Fruit fly (Drosophila melanogaster) whole organism, embryonic: ENCODE measurements around the gene P58IPK.

Experiments used
- Ada2b ChIP-seq: fragments of 200-800 bp; sonication (Bioruptor generic); IDR thresholded peaks from 2 replicates; pipeline ENCODE4 v1.3.6; 2022; ENCODE audit warnings: missing biosample characterization, missing genetic modification characterization
- Adf1 ChIP-seq: fragments of 200-800 bp; sonication (Bioruptor generic); IDR thresholded peaks from 2 replicates; pipeline ENCODE4 v1.3.6; 2022; ENCODE audit warnings: missing biosample characterization, missing genetic modification characterization
- BtbVII ChIP-seq: fragments of 200-800 bp; sonication (Bioruptor generic); optimal IDR thresholded peaks from 3 replicates; lab custom pipeline; 2017; ENCODE audit warnings: missing biosample characterization, mild to moderate bottlenecking, missing genetic modification characterization
- CG10565 ChIP-seq: fragments of 200-800 bp; sonication (Bioruptor generic); optimal IDR thresholded peaks from 3 replicates; lab custom pipeline; 2016; ENCODE audit warnings: missing biosample characterization, mild to moderate bottlenecking, missing genetic modification characterization
- CG10654 ChIP-seq: fragments of 200-800 bp; sonication (Bioruptor generic); optimal IDR thresholded peaks from 2 replicates; lab custom pipeline; 2016; ENCODE audit warnings: missing biosample characterization, missing genetic modification characterization
- CG12299 ChIP-seq: fragments of 200-800 bp; sonication (Bioruptor generic); optimal IDR thresholded peaks from 2 replicates; lab custom pipeline; 2018; ENCODE audit warnings: missing biosample characterization, mild to moderate bottlenecking, missing genetic modification characterization
- CG12391 ChIP-seq: fragments of 200-800 bp; sonication (Bioruptor generic); optimal IDR thresholded peaks from 3 replicates; lab custom pipeline; 2018; ENCODE audit warnings: missing biosample characterization, mild to moderate bottlenecking, missing genetic modification characterization, moderate library complexity
- CG13287 ChIP-seq: fragments of 200-800 bp; sonication (Bioruptor generic); IDR thresholded peaks from 2 replicates; pipeline ENCODE4 v1.3.6; 2022; ENCODE audit warnings: missing biosample characterization, missing genetic modification characterization; ENCODE audit not compliant: partially characterized antibody
- CG15479 ChIP-seq: fragments of 200-800 bp; sonication (Bioruptor generic); optimal IDR thresholded peaks from 3 replicates; lab custom pipeline; 2019; ENCODE audit warnings: missing biosample characterization, mild to moderate bottlenecking, missing genetic modification characterization, moderate library complexity
- CG18262 ChIP-seq: fragments of 200-800 bp; optimal IDR thresholded peaks from 3 replicates; lab custom pipeline; 2019; ENCODE audit warnings: missing biosample characterization, mild to moderate bottlenecking, missing genetic modification characterization, moderate library complexity
- CG18599 ChIP-seq: fragments of 200-800 bp; sonication (Bioruptor generic); optimal IDR thresholded peaks from 3 replicates; lab custom pipeline; 2017; ENCODE audit warnings: missing biosample characterization, missing genetic modification characterization, mild to moderate bottlenecking, moderate library complexity, missing genetic modification reagents
- CG2889 ChIP-seq: fragments of 200-800 bp; sonication (Bioruptor generic); IDR thresholded peaks from 3 replicates; pipeline ENCODE4 v1.3.6; 2022; ENCODE audit warnings: missing biosample characterization, missing genetic modification characterization
- CG3407 ChIP-seq: fragments of 200-800 bp; sonication (Bioruptor generic); optimal IDR thresholded peaks from 2 replicates; lab custom pipeline; 2018; ENCODE audit warnings: missing biosample characterization, mild to moderate bottlenecking, missing genetic modification characterization
- CG42726 ChIP-seq: fragments of 200-800 bp; sonication (Bioruptor generic); IDR thresholded peaks from 2 replicates; pipeline ENCODE4 v1.3.6; 2022; ENCODE audit warnings: missing biosample characterization, missing genetic modification characterization; ENCODE audit not compliant: partially characterized antibody
- CG5953 ChIP-seq: fragments of 200-800 bp; sonication (Bioruptor generic); IDR thresholded peaks from 2 replicates; pipeline ENCODE4 v1.3.6; 2022; ENCODE audit warnings: missing biosample characterization, missing genetic modification characterization
- CG7357 ChIP-seq: fragments of 200-800 bp; sonication (Bioruptor generic); IDR thresholded peaks from 3 replicates; pipeline ENCODE4 v1.3.6; 2022; ENCODE audit warnings: missing biosample characterization, missing genetic modification characterization
- CG7928 ChIP-seq: fragments of 200-800 bp; sonication (Bioruptor generic); optimal IDR thresholded peaks from 2 replicates; lab custom pipeline; 2017; ENCODE audit warnings: missing biosample characterization, mild to moderate bottlenecking, missing genetic modification characterization
- CG8944 ChIP-seq: fragments of 200-800 bp; sonication (Bioruptor generic); optimal IDR thresholded peaks from 3 replicates; lab custom pipeline; 2016; ENCODE audit warnings: missing biosample characterization, missing genetic modification characterization
- CG9817 ChIP-seq: fragments of 200-800 bp; sonication (Bioruptor generic); optimal IDR thresholded peaks from 2 replicates; lab custom pipeline; 2018; ENCODE audit warnings: missing biosample characterization, mild to moderate bottlenecking, missing genetic modification characterization, moderate library complexity
- D19A ChIP-seq: fragments of 200-800 bp; optimal IDR thresholded peaks from 3 replicates; lab custom pipeline; 2019; ENCODE audit warnings: missing biosample characterization, mild to moderate bottlenecking, missing genetic modification characterization, moderate library complexity
- Dad ChIP-seq: fragments of 200-800 bp; sonication (Bioruptor generic); optimal IDR thresholded peaks from 3 replicates; lab custom pipeline; 2016; ENCODE audit warnings: missing biosample characterization, missing genetic modification characterization
- Dek ChIP-seq: fragments of 200-800 bp; sonication (Bioruptor generic); optimal IDR thresholded peaks from 3 replicates; lab custom pipeline; 2019; ENCODE audit warnings: missing biosample characterization, mild to moderate bottlenecking, missing genetic modification characterization, moderate library complexity
- Dip2 ChIP-seq: fragments of 200-800 bp; sonication (Bioruptor generic); IDR thresholded peaks from 2 replicates; pipeline ENCODE4 v1.3.6; 2022; ENCODE audit warnings: missing biosample characterization, missing genetic modification characterization
- Hey ChIP-seq: fragments of 200-800 bp; sonication (Bioruptor generic); optimal IDR thresholded peaks from 3 replicates; lab custom pipeline; 2018; ENCODE audit warnings: missing biosample characterization, mild to moderate bottlenecking, missing genetic modification characterization
- Mrtf ChIP-seq: fragments of 200-800 bp; sonication (Bioruptor generic); IDR thresholded peaks from 3 replicates; pipeline ENCODE4 v1.3.6; 2022; ENCODE audit warnings: missing biosample characterization, missing genetic modification characterization
- Neu2 ChIP-seq: fragments of 200-800 bp; sonication (Bioruptor generic); optimal IDR thresholded peaks from 3 replicates; lab custom pipeline; 2016; ENCODE audit warnings: missing biosample characterization, missing genetic modification characterization, borderline replicate concordance
- Ravus ChIP-seq: fragments of 200-800 bp; sonication (Bioruptor generic); IDR thresholded peaks from 2 replicates; pipeline ENCODE4 v1.3.6; 2022; ENCODE audit warnings: missing biosample characterization, missing genetic modification characterization
- Spps ChIP-seq: fragments of 200-800 bp; sonication (Bioruptor generic); optimal IDR thresholded peaks from 2 replicates; lab custom pipeline; 2018; ENCODE audit warnings: missing biosample characterization, mild to moderate bottlenecking, missing genetic modification characterization
- Vsx1 ChIP-seq: fragments of 200-800 bp; sonication (Bioruptor generic); optimal IDR thresholded peaks from 2 replicates; lab custom pipeline; 2017; ENCODE audit warnings: missing biosample characterization, mild to moderate bottlenecking, missing genetic modification characterization, missing genetic modification reagents
- ab ChIP-seq: fragments of 200-800 bp; sonication (Bioruptor generic); optimal IDR thresholded peaks from 2 replicates; lab custom pipeline; 2016; ENCODE audit warnings: missing biosample characterization, missing genetic modification characterization
- ap ChIP-seq: fragments of 200-800 bp; sonication (Bioruptor generic); IDR thresholded peaks from 2 replicates; pipeline ENCODE4 v1.3.6; 2022; ENCODE audit warnings: missing biosample characterization, missing genetic modification characterization
- ato ChIP-seq: fragments of 200-800 bp; sonication (Bioruptor generic); IDR thresholded peaks from 2 replicates; pipeline ENCODE4 v1.3.6; 2022; ENCODE audit warnings: missing biosample characterization, missing genetic modification characterization; ENCODE audit not compliant: partially characterized antibody
- ems ChIP-seq: fragments of 200-800 bp; sonication (Bioruptor generic); optimal IDR thresholded peaks from 3 replicates; lab custom pipeline; 2016; ENCODE audit warnings: missing biosample characterization, missing genetic modification characterization
- fru ChIP-seq: fragments of >200 bp; optimal IDR thresholded peaks from 2 replicates; lab custom pipeline; 2017
- gcm2 ChIP-seq: fragments of 200-800 bp; sonication (Bioruptor generic); optimal IDR thresholded peaks from 2 replicates; lab custom pipeline; 2016; ENCODE audit warnings: missing biosample characterization, missing genetic modification characterization
- gsb ChIP-seq: fragments of 200-800 bp; sonication (Bioruptor generic); IDR thresholded peaks from 2 replicates; pipeline ENCODE4 v1.3.6; 2022; ENCODE audit warnings: missing biosample characterization, missing genetic modification characterization
- nau ChIP-seq: fragments of 200-800 bp; sonication (Bioruptor generic); optimal IDR thresholded peaks from 3 replicates; lab custom pipeline; 2017; ENCODE audit warnings: missing biosample characterization, mild to moderate bottlenecking, missing genetic modification characterization, missing genetic modification reagents
- onecut ChIP-seq: fragments of 200-800 bp; sonication (Bioruptor generic); IDR thresholded peaks from 2 replicates; pipeline ENCODE4 v1.3.6; 2022; ENCODE audit warnings: missing biosample characterization, missing genetic modification characterization
- pnt ChIP-seq: fragments of 200-800 bp; sonication (Bioruptor generic); optimal IDR thresholded peaks from 3 replicates; lab custom pipeline; 2016; ENCODE audit warnings: missing biosample characterization, missing genetic modification characterization
- row ChIP-seq: fragments of 200-800 bp; sonication (Bioruptor generic); IDR thresholded peaks from 3 replicates; pipeline ENCODE4 v1.3.6; 2022; ENCODE audit warnings: missing biosample characterization, missing genetic modification characterization
- salm ChIP-seq: fragments of 200-800 bp; sonication (Bioruptor generic); optimal IDR thresholded peaks from 2 replicates; lab custom pipeline; 2018; ENCODE audit warnings: missing biosample characterization, mild to moderate bottlenecking, missing genetic modification characterization
- so ChIP-seq: fragments of 200-800 bp; sonication (Bioruptor generic); IDR thresholded peaks from 3 replicates; pipeline ENCODE4 v1.3.6; 2022; ENCODE audit warnings: missing biosample characterization, missing genetic modification characterization
- stwl ChIP-seq: fragments of 200-800 bp; sonication (Bioruptor generic); optimal IDR thresholded peaks from 3 replicates; lab custom pipeline; 2018; ENCODE audit warnings: missing biosample characterization, mild to moderate bottlenecking, missing genetic modification characterization, moderate library complexity
- tgo ChIP-seq: fragments of 200-800 bp; sonication (Bioruptor generic); IDR thresholded peaks from 3 replicates; pipeline ENCODE4 v1.3.6; 2022; ENCODE audit warnings: missing biosample characterization, missing genetic modification characterization
- vnd ChIP-seq: fragments of 200-800 bp; sonication (Bioruptor generic); IDR thresholded peaks from 3 replicates; pipeline ENCODE4 v1.3.6; 2022; ENCODE audit warnings: missing biosample characterization, missing genetic modification characterization; ENCODE audit not compliant: partially characterized antibody
- wdn ChIP-seq: fragments of 200-800 bp; sonication (Bioruptor generic); IDR thresholded peaks from 2 replicates; pipeline ENCODE4 v1.3.6; 2022; ENCODE audit warnings: missing biosample characterization, missing genetic modification characterization
- wor ChIP-seq: fragments of 200-800 bp; sonication (Bioruptor generic); IDR thresholded peaks from 2 replicates; pipeline ENCODE4 v1.3.6; 2022; ENCODE audit warnings: missing biosample characterization, missing genetic modification characterization

Gene P58IPK

DNA sequence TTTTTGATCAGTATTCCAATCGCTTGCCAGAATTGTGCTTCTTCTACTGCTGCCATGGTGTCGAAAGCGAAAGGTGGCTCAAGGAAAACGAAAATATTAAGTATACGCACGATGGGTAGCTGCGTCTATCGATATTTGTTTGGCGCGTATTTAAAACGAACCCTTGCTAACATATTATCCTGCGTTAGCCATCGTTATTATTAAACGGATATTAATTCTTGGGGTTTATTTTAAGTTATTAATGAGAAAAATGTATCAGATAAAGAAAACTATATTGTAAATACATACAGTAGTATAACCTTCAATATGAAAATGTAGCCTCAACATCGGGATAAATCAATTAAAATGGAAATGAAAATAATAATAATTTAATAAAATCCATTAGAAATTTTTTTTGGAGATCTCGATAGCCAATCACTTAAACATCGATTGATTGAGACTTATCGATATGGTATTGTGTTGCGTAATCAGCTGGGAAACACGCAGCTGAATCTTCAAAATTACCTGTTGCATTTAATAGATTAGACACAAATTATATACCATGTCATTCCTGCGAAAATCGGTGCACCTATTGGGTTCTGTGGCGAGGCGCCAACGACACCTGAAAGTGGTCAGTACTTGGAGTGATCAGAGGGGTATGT, 31.3 kb upstream of the P58IPK start, which contains the start of the genes CG9386 and BckdhA (continued):
- peak; percentile 80 for TF ChIP-seq row (GFP tag; lab: Robert Waterston, UW)
- TF ChIP-seq CG7928 = no peak

DNA sequence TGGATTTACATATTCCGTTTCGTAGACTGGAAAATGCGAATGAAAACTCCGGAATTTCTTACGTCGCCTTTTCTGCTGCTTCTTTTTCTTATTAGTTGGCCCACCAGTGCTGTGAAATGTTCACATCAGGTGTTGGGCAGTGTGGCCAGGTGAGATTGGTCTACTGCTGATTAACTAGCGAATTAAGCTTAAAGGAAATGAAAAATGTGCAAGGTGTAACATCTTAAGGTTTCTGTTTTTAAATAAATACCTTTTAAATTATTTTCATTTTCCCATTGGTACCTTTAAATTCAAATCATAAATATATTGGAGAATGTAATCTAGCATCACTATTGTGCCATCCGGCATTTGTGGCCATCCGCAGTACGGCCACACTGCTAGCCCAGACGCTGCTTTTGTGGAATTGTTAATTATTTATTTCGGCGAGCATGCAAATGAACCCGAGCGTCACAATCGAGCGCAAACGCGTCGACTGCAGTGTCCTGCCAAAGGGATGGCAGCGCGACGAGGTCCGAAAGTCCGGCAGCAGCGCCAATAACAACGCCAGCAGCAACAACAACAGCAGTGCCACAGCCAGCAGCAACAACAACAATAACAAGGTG, 27.2 kb upstream of the P58IPK start, which contains the start of the genes AP-1mu and MBD-like:
Gene AP-1mu (minus strand): TSS at position 113 of the 602 bp plus-strand sequence.
Gene MBD-like (plus strand): TSS at position 348 of the 602 bp plus-strand sequence.
- peak; percentile 63 for TF ChIP-seq CG8944 (GFP tag; lab: Kevin White, UChicago)
- TF ChIP-seq CG12391 (tag; lab: Kevin White, UChicago) = peak; percentile 79
- no peak for TF ChIP-seq CG18599 (GFP tag; lab: Kevin White, UChicago)
- TF ChIP-seq vnd (GFP tag; lab: Robert Waterston, UW) = no peak
- peak; percentile 65 for TF ChIP-seq tgo
- no peak for TF ChIP-seq so
- no peak for TF ChIP-seq D19A (tag; lab: Kevin White, UChicago)
- no peak for TF ChIP-seq Dip2
- no peak for TF ChIP-seq gcm2 (GFP tag; lab: Kevin White, UChicago)
- peak; percentile 14; the same call in 1 of the 3 replicates for TF ChIP-seq Mrtf (GFP tag; lab: Robert Waterston, UW)
- TF ChIP-seq ap = no peak
- peak; percentile 57 for TF ChIP-seq CG18262 (tag; lab: Kevin White, UChicago)
- TF ChIP-seq nau (GFP tag; lab: Kevin White, UChicago) = no peak
- TF ChIP-seq fru (lab: Kevin White, UChicago) = no peak
- TF ChIP-seq ato = no peak
- no peak for TF ChIP-seq gsb
- peak; percentile 73 for TF ChIP-seq stwl (tag; lab: Kevin White, UChicago)
- TF ChIP-seq Ravus (GFP tag; lab: Robert Waterston, UW) = no peak
- peak; percentile 40 for TF ChIP-seq BtbVII (GFP tag; lab: Kevin White, UChicago)
- TF ChIP-seq CG10565 (GFP tag; lab: Kevin White, UChicago) = no peak
- peak; percentile 7; the same call in 1 of the 2 replicates for TF ChIP-seq onecut
- peak; percentile 69 for TF ChIP-seq ems
- TF ChIP-seq Vsx1 (GFP tag; lab: Kevin White, UChicago) = no peak
- TF ChIP-seq Ada2b = 0 out of 2 replicates have a peak, but pooled peaks have one; percentile 18
- peak; percentile 55; the same call in 1 of the 2 replicates for TF ChIP-seq CG13287
- TF ChIP-seq Neu2 (GFP tag; lab: Kevin White, UChicago) = no peak
- peak; percentile 34; the same call in 1 of the 2 replicates for TF ChIP-seq wor
- 0 out of 3 replicates have a peak, but pooled peaks have one; percentile 52 for TF ChIP-seq CG2889 (GFP tag; lab: Robert Waterston, UW)
- TF ChIP-seq Dad (GFP tag; lab: Kevin White, UChicago) = peak; percentile 49
- peak; percentile 60 for TF ChIP-seq CG9817 (tag; lab: Kevin White, UChicago)
- peak; percentile 19 for TF ChIP-seq CG15479 (GFP tag; lab: Kevin White, UChicago)
- TF ChIP-seq wdn = no peak
- 0 out of 2 replicates have a peak, but pooled peaks have one; percentile 3 for TF ChIP-seq CG42726 (GFP tag; lab: Robert Waterston, UW)
- TF ChIP-seq Adf1 (GFP tag; lab: Robert Waterston, UW) = peak; percentile 33; the same call in 1 of the 2 replicates
- peak; percentile 29 for TF ChIP-seq CG12299 (tag; lab: Kevin White, UChicago)
- peak; percentile 9 for TF ChIP-seq CG10654 (GFP tag; lab: Kevin White, UChicago)
- no peak for TF ChIP-seq ab
- no peak for TF ChIP-seq CG5953 (GFP tag; lab: Robert Waterston, UW)
- TF ChIP-seq pnt (GFP tag; lab: Kevin White, UChicago) = peak; percentile 50
- TF ChIP-seq Dek = peak; percentile 50
- TF ChIP-seq CG7357 (GFP tag; lab: Robert Waterston, UW) = peak; percentile 29; the same call in 1 of the 3 replicates
- no peak for TF ChIP-seq Spps (tag; lab: Kevin White, UChicago)
- TF ChIP-seq CG3407 (GFP tag; lab: Kevin White, UChicago) = no peak
- no peak for TF ChIP-seq Hey (tag; lab: Kevin White, UChicago)
- no peak for TF ChIP-seq salm (tag; lab: Kevin White, UChicago)
